Fruit fly (Drosophila melanogaster) whole organism, adult: ENCODE data around the gene CG18549.
A peak's percentile ranks its signal among the peaks of the same experiment; 100 is the strongest.

Experiments
- CG11617 ChIP-seq: fragments of 200-800 bp; sonication (Bioruptor generic); optimal IDR thresholded peaks from 2 replicates; lab custom pipeline; 2017; ENCODE audit warnings: mild to moderate bottlenecking, missing biosample characterization, missing genetic modification reagents, missing genetic modification characterization
- CG12768 ChIP-seq: fragments of 200-800 bp; sonication (Bioruptor generic); optimal IDR thresholded peaks from 2 replicates; lab custom pipeline; 2017; ENCODE audit warnings: missing biosample characterization, missing genetic modification characterization, mild to moderate bottlenecking, moderate library complexity, missing genetic modification reagents
- CG14711 ChIP-seq: fragments of 200-800 bp; sonication (Bioruptor generic); optimal IDR thresholded peaks from 2 replicates; lab custom pipeline; 2018; ENCODE audit warnings: missing biosample characterization, mild to moderate bottlenecking, missing genetic modification characterization, moderate library complexity
- CG1620 ChIP-seq: fragments of 200-800 bp; sonication (Bioruptor generic); optimal IDR thresholded peaks from 2 replicates; lab custom pipeline; 2016; ENCODE audit warnings: missing biosample characterization, missing genetic modification characterization
- CG33017 ChIP-seq: fragments of 200-800 bp; sonication (Bioruptor generic); optimal IDR thresholded peaks from 2 replicates; lab custom pipeline; 2018; ENCODE audit warnings: missing biosample characterization, mild to moderate bottlenecking, missing genetic modification characterization, moderate library complexity
- CG5204 ChIP-seq: fragments of 200-800 bp; sonication (Bioruptor generic); optimal IDR thresholded peaks from 2 replicates; lab custom pipeline; 2016; ENCODE audit warnings: missing biosample characterization, missing genetic modification characterization
- CG7045 ChIP-seq: fragments of 200-800 bp; sonication (Bioruptor generic); optimal IDR thresholded peaks from 2 replicates; lab custom pipeline; 2017; ENCODE audit warnings: missing biosample characterization, mild to moderate bottlenecking, missing genetic modification characterization
- CG7101 ChIP-seq: fragments of 200-800 bp; sonication (Bioruptor generic); optimal IDR thresholded peaks from 2 replicates; lab custom pipeline; 2018; ENCODE audit warnings: missing biosample characterization, mild to moderate bottlenecking, missing genetic modification characterization, moderate library complexity
- Clk ChIP-seq: fragments of 200-800 bp; sonication (Bioruptor generic); optimal IDR thresholded peaks from 2 replicates; lab custom pipeline; 2017; ENCODE audit warnings: missing biosample characterization, missing genetic modification characterization
- Crg-1 ChIP-seq: fragments of 200-800 bp; sonication (Bioruptor generic); optimal IDR thresholded peaks from 2 replicates; lab custom pipeline; 2016; ENCODE audit warnings: missing biosample characterization, missing genetic modification characterization
- Hr96 ChIP-seq: fragments of 200-800 bp; sonication (Bioruptor generic); optimal IDR thresholded peaks from 2 replicates; lab custom pipeline; 2016; ENCODE audit warnings: missing biosample characterization, missing genetic modification characterization
- Mnt ChIP-seq: fragments of 200-800 bp; sonication (Bioruptor generic); optimal IDR thresholded peaks from 2 replicates; lab custom pipeline; 2016; ENCODE audit warnings: missing biosample characterization, mild to moderate bottlenecking, missing genetic modification characterization
- bab1 ChIP-seq: fragments of 200-800 bp; sonication (Bioruptor generic); optimal IDR thresholded peaks from 3 replicates; lab custom pipeline; 2019; ENCODE audit warnings: missing biosample characterization, mild to moderate bottlenecking, missing genetic modification characterization, moderate library complexity
- cic ChIP-seq: fragments of 200-800 bp; sonication (Bioruptor generic); optimal IDR thresholded peaks from 2 replicates; lab custom pipeline; 2017; ENCODE audit warnings: missing biosample characterization, mild to moderate bottlenecking, missing genetic modification characterization, moderate library complexity
- cnc ChIP-seq, 2 experiments: fragments of >200 bp; optimal IDR thresholded peaks; 2 replicates each; lab custom pipeline; 2017
- kay ChIP-seq: fragments of 200-800 bp; sonication (Bioruptor generic); peaks from one replicate; lab custom pipeline; 2016; ENCODE audit warnings: missing biosample characterization, missing genetic modification characterization, borderline replicate concordance
- ovo ChIP-seq: fragments of 200-800 bp; sonication (Bioruptor generic); optimal IDR thresholded peaks from 2 replicates; lab custom pipeline; 2016; ENCODE audit warnings: missing biosample characterization, missing genetic modification characterization
- pad ChIP-seq: fragments of 200-800 bp; sonication (Bioruptor generic); optimal IDR thresholded peaks from 3 replicates; lab custom pipeline; 2017; ENCODE audit warnings: missing biosample characterization, missing genetic modification characterization, mild to moderate bottlenecking, moderate library complexity, missing genetic modification reagents
- tj ChIP-seq: fragments of 200-800 bp; sonication (Bioruptor generic); optimal IDR thresholded peaks from 3 replicates; lab custom pipeline; 2017; ENCODE audit warnings: missing biosample characterization, mild to moderate bottlenecking, missing genetic modification characterization, moderate library complexity
- toe ChIP-seq: fragments of 200-800 bp; sonication (Bioruptor generic); optimal IDR thresholded peaks from 2 replicates; lab custom pipeline; 2016; ENCODE audit warnings: missing biosample characterization, missing genetic modification characterization

Gene CG18549

dm6 chr3R:12423997-12424396, 25.1 kb upstream of the CG18549 start:
- TF ChIP-seq Hr96 (GFP tag; lab: Kevin White, UChicago) (no peak), kay (GFP tag; lab: Kevin White, UChicago) (no peak), Clk (GFP tag; lab: Kevin White, UChicago) (no peak), pad (no peak), CG5204 (GFP tag; lab: Kevin White, UChicago) (no peak), CG7101 (tag; lab: Kevin White, UChicago) (no peak), CG11617 (GFP tag; lab: Kevin White, UChicago) (no peak), bab1 (GFP tag; lab: Kevin White, UChicago) (no peak), CG33017 (tag; lab: Kevin White, UChicago) (no peak), tj (no peak)

dm6 chr3R:12425510-12426309, 23.4 kb upstream of the CG18549 start, which contains the start of gene Pp1-87B:
Gene Pp1-87B, minus strand, starts transcription at chr3R:12425917.
- TF ChIP-seq kay (GFP tag; lab: Kevin White, UChicago) (no peak), CG11617 (GFP tag; lab: Kevin White, UChicago) (peak; percentile 33), tj (peak; percentile 27), CG7101 (tag; lab: Kevin White, UChicago) (peak; percentile 24), Mnt (GFP tag; lab: Kevin White, UChicago) (peak; percentile 25), Crg-1 (GFP tag; lab: Kevin White, UChicago) (peak; percentile 4), pad (peak; percentile 58), CG12768 (GFP tag; lab: Kevin White, UChicago) (no peak), ovo (no peak), CG1620 (GFP tag; lab: Kevin White, UChicago) (peak; percentile 40), CG33017 (tag; lab: Kevin White, UChicago) (no peak), cnc (optimal IDR thresholded peaks at IDR 0.05; lab: Kevin White, UChicago) (no peak), CG5204 (GFP tag; lab: Kevin White, UChicago) (no peak), CG7045 (GFP tag; lab: Kevin White, UChicago) (peak; percentile 51), cic (GFP tag; lab: Kevin White, UChicago) (no peak), CG14711 (tag; lab: Kevin White, UChicago) (no peak), toe (GFP tag; lab: Kevin White, UChicago) (no peak), Hr96 (GFP tag; lab: Kevin White, UChicago) (no peak), bab1 (GFP tag; lab: Kevin White, UChicago) (peak; percentile 4), Clk (GFP tag; lab: Kevin White, UChicago) (peak; percentile 22)

- no peak for TF ChIP-seq Hr96 (GFP tag; lab: Kevin White, UChicago)
- TF ChIP-seq CG5204 (GFP tag; lab: Kevin White, UChicago) = no peak
- no peak for TF ChIP-seq Clk (GFP tag; lab: Kevin White, UChicago)
- no peak for TF ChIP-seq tj
- TF ChIP-seq ovo = no peak
Measured at dm6 chr3R:12426310-12426653, 22.8 kb upstream of the CG18549 start, which contains the start of gene NANS. Gene NANS, plus strand, starts transcription at chr3R:12426578.

- TF ChIP-seq CG33017 (tag; lab: Kevin White, UChicago) = no peak
- peak; percentile 31 for TF ChIP-seq bab1 (GFP tag; lab: Kevin White, UChicago)
- TF ChIP-seq Clk (GFP tag; lab: Kevin White, UChicago) = no peak
- TF ChIP-seq cnc (optimal IDR thresholded peaks at IDR 0.05; lab: Kevin White, UChicago) = peak in 1 of 2 experiments; percentile 58
Measured at dm6 chr3R:12429120-12429610, 19.9 kb upstream of the CG18549 start, which contains the start of the genes CG5641 and CG5245. Gene CG5641, minus strand, starts transcription at chr3R:12429282. Gene CG5245, plus strand, starts transcription at chr3R:12429560.

- peak; percentile 84 to 99 for TF ChIP-seq cnc (optimal IDR thresholded peaks at IDR 0.05; lab: Kevin White, UChicago)
- TF ChIP-seq CG5204 (GFP tag; lab: Kevin White, UChicago) = no peak
- peak; percentile 18 for TF ChIP-seq Mnt (GFP tag; lab: Kevin White, UChicago)
Measured at dm6 chr3R:12431030-12431489, 18.0 kb upstream of the CG18549 start, which contains the start of gene Prosalpha2. Gene Prosalpha2, plus strand, starts transcription at chr3R:12431321.

dm6 chr3R:12433764-12434163, 15.3 kb upstream of the CG18549 start, which contains the start of the genes Aos1 and Srlp:
Gene Aos1, minus strand, starts transcription at chr3R:12433822.
Gene Srlp, plus strand, starts transcription at chr3R:12434098.
- peak; percentile 12 for TF ChIP-seq tj
- TF ChIP-seq toe (GFP tag; lab: Kevin White, UChicago) = no peak
- TF ChIP-seq CG11617 (GFP tag; lab: Kevin White, UChicago) = peak; percentile 72
- TF ChIP-seq cic (GFP tag; lab: Kevin White, UChicago) = peak; percentile 7
- peak; percentile 39 for TF ChIP-seq pad
- peak; percentile 28 for TF ChIP-seq CG12768 (GFP tag; lab: Kevin White, UChicago)
- TF ChIP-seq CG14711 (tag; lab: Kevin White, UChicago) = peak; percentile 91
- peak; percentile 31 for TF ChIP-seq CG33017 (tag; lab: Kevin White, UChicago)
- TF ChIP-seq Hr96 (GFP tag; lab: Kevin White, UChicago) = no peak
- TF ChIP-seq CG5204 (GFP tag; lab: Kevin White, UChicago) = no peak
- TF ChIP-seq Mnt (GFP tag; lab: Kevin White, UChicago) = peak; percentile 51
- peak; percentile 56 for TF ChIP-seq CG7101 (tag; lab: Kevin White, UChicago)
- TF ChIP-seq cnc (optimal IDR thresholded peaks at IDR 0.05; lab: Kevin White, UChicago) = peak in 1 of 2 experiments; percentile 10
- no peak for TF ChIP-seq kay (GFP tag; lab: Kevin White, UChicago)
- TF ChIP-seq ovo = peak; percentile 16
- peak; percentile 32 for TF ChIP-seq Clk (GFP tag; lab: Kevin White, UChicago)
- peak; percentile 38 for TF ChIP-seq CG7045 (GFP tag; lab: Kevin White, UChicago)
- peak; percentile 67 for TF ChIP-seq bab1 (GFP tag; lab: Kevin White, UChicago)
- TF ChIP-seq CG1620 (GFP tag; lab: Kevin White, UChicago) = no peak
- TF ChIP-seq Crg-1 (GFP tag; lab: Kevin White, UChicago) = peak; percentile 10
